Fruit fly (Drosophila melanogaster) whole organism: ENCODE results near the gene CG14260.

Experiments used
- CG8478 ChIP-seq: fragments of >200 bp; optimal IDR thresholded peaks from 2 replicates; lab custom pipeline; 2018; ENCODE audit warnings: inconsistent platforms
- psq ChIP-seq: fragments of >200 bp; optimal IDR thresholded peaks from 2 replicates; lab custom pipeline; 2017

dm6 chr3R:27237980-27238379, 27.3 kb upstream of the CG14260 start:
- TF ChIP-seq psq (no peak), CG8478 (lab: Kevin White, UChicago) (no peak)
